Worm (Caenorhabditis elegans): ENCODE results near the gene F56H9.8.

ce11 chrV:12599110-12599509, 45.5 kb upstream of the F56H9.8 start, which contains the start of the genes C14C10.10 and ril-2:
- TF ChIP-seq hnd-1 (tag; optimal IDR thresholded peaks at IDR 0.05) (no peak), tbx-11 (GFP tag; IDR thresholded peaks at IDR 0.05) (no peak), tra-4 (tag; optimal IDR thresholded peaks at IDR 0.05) (no peak), tbx-37 (GFP tag; conservative IDR thresholded peaks at IDR 0.05) (no peak), F13C5.2 (tag; optimal IDR thresholded peaks at IDR 0.05) (no peak), ama-1 (optimal IDR thresholded peaks at IDR 0.05) (no peak), hmbx-1 (tag; optimal IDR thresholded peaks at IDR 0.05) (no peak), hmg-4 (GFP tag; optimal IDR thresholded peaks at IDR 0.05) (no peak), ets-7 (tag; optimal IDR thresholded peaks at IDR 0.05) (no peak), sea-1 (GFP tag; conservative IDR thresholded peaks at IDR 0.05) (no peak)
